Fruit fly (Drosophila melanogaster): ENCODE data around the gene mRpL2.

Gene mRpL2

DNA sequence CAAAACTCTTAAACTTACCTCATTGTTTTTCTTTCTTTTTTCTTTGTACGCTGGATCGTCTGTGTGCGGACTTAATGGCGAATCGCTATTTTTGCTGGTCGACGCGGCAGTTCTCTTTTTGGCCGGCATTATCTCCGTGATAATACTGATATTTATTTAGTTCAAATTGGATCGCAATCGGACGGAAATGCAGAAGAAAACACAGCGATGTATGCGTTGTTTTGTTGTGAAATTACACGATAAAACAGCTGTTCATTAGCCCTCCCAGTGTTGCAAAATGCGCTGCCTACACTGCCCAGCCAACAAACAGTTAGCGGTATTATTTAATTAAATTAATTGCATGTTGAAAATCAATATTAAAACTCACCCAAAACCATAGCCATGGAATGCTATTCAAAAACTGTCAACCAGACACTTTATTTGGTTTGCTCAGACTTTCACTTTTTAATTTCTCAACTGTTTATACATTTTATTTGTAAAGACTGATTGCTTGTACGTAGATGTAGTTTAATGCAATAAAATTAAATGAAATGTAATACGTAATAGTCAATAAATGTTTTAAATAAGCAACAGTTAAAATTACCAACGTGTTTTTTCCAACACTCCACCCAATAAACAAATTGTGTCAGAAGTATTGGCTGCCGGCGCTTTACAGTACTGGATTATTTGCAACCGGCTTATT, 22.5 kb upstream of the mRpL2 start, which contains the start of the genes Irbp18 and APP-BP1 (continued):
- TF ChIP-seq Sox100B (GFP tag; optimal IDR thresholded peaks at IDR 0.05) (peak; percentile 94), CG10462 (GFP tag; optimal IDR thresholded peaks at IDR 0.05) (peak; percentile 87), CG10209 (GFP tag; optimal IDR thresholded peaks at IDR 0.05) (peak; percentile 96), tio (GFP tag; optimal IDR thresholded peaks at IDR 0.05) (peak; percentile 98), Hr39 (optimal IDR thresholded peaks at IDR 0.05) (no peak), Hey (tag; optimal IDR thresholded peaks at IDR 0.05) (peak; percentile 69), Atf6 (GFP tag; IDR thresholded peaks at IDR 0.05) (peak; percentile 89), jumu (GFP tag; optimal IDR thresholded peaks at IDR 0.05) (peak; percentile 92), dpn (GFP tag; optimal IDR thresholded peaks at IDR 0.05) (peak; percentile 93 to 95), Dip3 (GFP tag; optimal IDR thresholded peaks at IDR 0.05) (peak; percentile 96), CG4282 (GFP tag; optimal IDR thresholded peaks at IDR 0.05) (peak; percentile 89), hbn (GFP tag; IDR thresholded peaks at IDR 0.05; ENCODE audit: partially characterized antibody) (0 out of 2 replicates have a peak, but pooled peaks have one; percentile 25), Dp (GFP tag; optimal IDR thresholded peaks at IDR 0.05) (peak; percentile 32), lov (optimal IDR thresholded peaks at IDR 0.05) (no peak), lov (GFP tag; IDR thresholded peaks at IDR 0.05) (peak; percentile 49; the same call in 1 of the 3 replicates), CG14441 (GFP tag; IDR thresholded peaks at IDR 0.05) (peak; percentile 87), CG12744 (GFP tag; optimal IDR thresholded peaks at IDR 0.05) (peak; percentile 94), Gug (GFP tag; IDR thresholded peaks at IDR 0.05) (peak; percentile 84), D19B (GFP tag; optimal IDR thresholded peaks at IDR 0.05) (peak; percentile 86), jing (GFP tag; optimal IDR thresholded peaks at IDR 0.05) (peak; percentile 92), al (GFP tag; IDR thresholded peaks at IDR 0.05) (peak; percentile 89), bigmax (GFP tag; optimal IDR thresholded peaks at IDR 0.05) (no peak), yki (optimal IDR thresholded peaks at IDR 0.05) (no peak), CG32532 (GFP tag; IDR thresholded peaks at IDR 0.05) (peak; percentile 89), CrebB (tag; optimal IDR thresholded peaks at IDR 0.05) (peak; percentile 83), slou (GFP tag; optimal IDR thresholded peaks at IDR 0.05) (peak; percentile 90), CG11560 (tag; IDR thresholded peaks at IDR 0.05) (peak; percentile 59; the same call in 1 of the 3 replicates), NfI (GFP tag; optimal IDR thresholded peaks at IDR 0.05) (peak; percentile 95), CG5180 (GFP tag; optimal IDR thresholded peaks at IDR 0.05) (peak; percentile 82), Scr (GFP tag; IDR thresholded peaks at IDR 0.05; ENCODE audit: partially characterized antibody) (no peak), gem (tag; optimal IDR thresholded peaks at IDR 0.05) (peak; percentile 96), inv (GFP tag; IDR thresholded peaks at IDR 0.05; ENCODE audit: partially characterized antibody) (no peak), CG8944 (GFP tag; optimal IDR thresholded peaks at IDR 0.05) (peak; percentile 89), CG2889 (GFP tag; IDR thresholded peaks at IDR 0.05) (peak; percentile 91), E2f2 (GFP tag; IDR thresholded peaks at IDR 0.05) (peak; percentile 63), CG10654 (GFP tag; optimal IDR thresholded peaks at IDR 0.05) (peak; percentile 93), Poxn (GFP tag; IDR thresholded peaks at IDR 0.05) (peak; percentile 50), CG6854 (GFP tag; optimal IDR thresholded peaks at IDR 0.05) (peak; percentile 87), CG4617 (GFP tag; optimal IDR thresholded peaks at IDR 0.05; ENCODE audit: borderline replicate concordance) (peak; percentile 93), CG11398 (GFP tag; optimal IDR thresholded peaks at IDR 0.05) (peak; percentile 83), Ada2b (GFP tag; IDR thresholded peaks at IDR 0.05) (peak; percentile 87), chm (GFP tag; IDR thresholded peaks at IDR 0.05) (peak; percentile 79), stwl (tag; optimal IDR thresholded peaks at IDR 0.05) (peak; percentile 68), luna (GFP tag; optimal IDR thresholded peaks at IDR 0.05) (peak; percentile 91), Vsx1 (GFP tag; optimal IDR thresholded peaks at IDR 0.05) (peak; percentile 84), CG31441 (GFP tag; IDR thresholded peaks at IDR 0.05) (peak; percentile 95), CG9797 (GFP tag; optimal IDR thresholded peaks at IDR 0.05) (peak; percentile 25), CG31224 (GFP tag; IDR thresholded peaks at IDR 0.05) (peak; percentile 81), onecut (GFP tag; IDR thresholded peaks at IDR 0.05) (peak; percentile 65), pros (GFP tag; optimal IDR thresholded peaks at IDR 0.05) (no peak), Dll (GFP tag; IDR thresholded peaks at IDR 0.05; ENCODE audit: partially characterized antibody) (no peak)

Data from whole organism, embryonic.